Fruit fly (Drosophila melanogaster) whole organism, adult: ENCODE results near the gene CG1116.

Source experiments
- CG11617 ChIP-seq: fragments of 200-800 bp; sonication (Bioruptor generic); optimal IDR thresholded peaks from 2 replicates; lab custom pipeline; 2017; ENCODE audit warnings: mild to moderate bottlenecking, missing biosample characterization, missing genetic modification reagents, missing genetic modification characterization
- CG12768 ChIP-seq: fragments of 200-800 bp; sonication (Bioruptor generic); optimal IDR thresholded peaks from 2 replicates; lab custom pipeline; 2017; ENCODE audit warnings: missing biosample characterization, missing genetic modification characterization, mild to moderate bottlenecking, moderate library complexity, missing genetic modification reagents
- CG14711 ChIP-seq: fragments of 200-800 bp; sonication (Bioruptor generic); optimal IDR thresholded peaks from 2 replicates; lab custom pipeline; 2018; ENCODE audit warnings: missing biosample characterization, mild to moderate bottlenecking, missing genetic modification characterization, moderate library complexity
- CG1620 ChIP-seq: fragments of 200-800 bp; sonication (Bioruptor generic); optimal IDR thresholded peaks from 2 replicates; lab custom pipeline; 2016; ENCODE audit warnings: missing biosample characterization, missing genetic modification characterization
- Clk ChIP-seq: fragments of 200-800 bp; sonication (Bioruptor generic); optimal IDR thresholded peaks from 2 replicates; lab custom pipeline; 2017; ENCODE audit warnings: missing biosample characterization, missing genetic modification characterization
- Hr96 ChIP-seq: fragments of 200-800 bp; sonication (Bioruptor generic); optimal IDR thresholded peaks from 2 replicates; lab custom pipeline; 2016; ENCODE audit warnings: missing biosample characterization, missing genetic modification characterization
- bab1 ChIP-seq: fragments of 200-800 bp; sonication (Bioruptor generic); optimal IDR thresholded peaks from 3 replicates; lab custom pipeline; 2019; ENCODE audit warnings: missing biosample characterization, mild to moderate bottlenecking, missing genetic modification characterization, moderate library complexity
- cic ChIP-seq: fragments of 200-800 bp; sonication (Bioruptor generic); optimal IDR thresholded peaks from 2 replicates; lab custom pipeline; 2017; ENCODE audit warnings: missing biosample characterization, mild to moderate bottlenecking, missing genetic modification characterization, moderate library complexity
- cnc ChIP-seq, 2 experiments: fragments of >200 bp; optimal IDR thresholded peaks; 2 replicates each; lab custom pipeline; 2017
- kay ChIP-seq: fragments of 200-800 bp; sonication (Bioruptor generic); peaks from one replicate; lab custom pipeline; 2016; ENCODE audit warnings: missing biosample characterization, missing genetic modification characterization, borderline replicate concordance
- ovo ChIP-seq: fragments of 200-800 bp; sonication (Bioruptor generic); optimal IDR thresholded peaks from 2 replicates; lab custom pipeline; 2016; ENCODE audit warnings: missing biosample characterization, missing genetic modification characterization
- pad ChIP-seq: fragments of 200-800 bp; sonication (Bioruptor generic); optimal IDR thresholded peaks from 3 replicates; lab custom pipeline; 2017; ENCODE audit warnings: missing biosample characterization, missing genetic modification characterization, mild to moderate bottlenecking, moderate library complexity, missing genetic modification reagents

dm6 chr3R:5270806-5271205 is 51.3 kb downstream of the CG1116 start:
- TF ChIP-seq pad (GFP tag; lab: Kevin White, UChicago): peak; percentile 67
- TF ChIP-seq cnc (optimal IDR thresholded peaks at IDR 0.05; lab: Kevin White, UChicago): no peak
- TF ChIP-seq Clk (GFP tag; lab: Kevin White, UChicago): peak; percentile 37
- TF ChIP-seq bab1 (GFP tag; lab: Kevin White, UChicago): peak; percentile 13
- TF ChIP-seq Hr96: no peak
- peak; percentile 29 for TF ChIP-seq CG11617 (GFP tag; lab: Kevin White, UChicago)
- no peak for TF ChIP-seq kay (GFP tag; lab: Kevin White, UChicago)
- peak; percentile 38 for TF ChIP-seq cic (GFP tag; lab: Kevin White, UChicago)
- TF ChIP-seq ovo (GFP tag; lab: Kevin White, UChicago): no peak
- peak; percentile 16 for TF ChIP-seq CG14711
- TF ChIP-seq CG12768 (GFP tag; lab: Kevin White, UChicago): peak; percentile 73
- peak; percentile 67 for TF ChIP-seq CG1620
